Worm (Caenorhabditis elegans) whole organism, L3 larva: ENCODE data around the gene rps-4.

ENCODE experiments used
- ama-1 ChIP-seq: fragments of 150-350 bp; optimal IDR thresholded peaks from 2 replicates; lab custom pipeline; 2018
- mdl-1 ChIP-seq: fragments of 150-350 bp; optimal IDR thresholded peaks from 2 replicates; lab custom pipeline; 2014; ENCODE audit warnings: missing biosample characterization, missing genetic modification characterization
- nhr-25 ChIP-seq: sonication (generic microtip); optimal IDR thresholded peaks from 2 replicates; lab custom pipeline; 2017; ENCODE audit warnings: missing biosample characterization, missing genetic modification characterization
- nhr-76 ChIP-seq: fragments of 150-350 bp; sonication (generic microtip); optimal IDR thresholded peaks from 5 replicates; lab custom pipeline; 2014; ENCODE audit warnings: missing biosample characterization, missing genetic modification characterization
- nhr-77 ChIP-seq: fragments of 150-350 bp; optimal IDR thresholded peaks from 2 replicates; lab custom pipeline; 2014; ENCODE audit warnings: missing biosample characterization, missing genetic modification characterization

ce11 chrIV:7103211-7103679, 18.8 kb upstream of the rps-4 start, which contains the start of the genes rde-8 and ZC477.3:
- TF ChIP-seq ama-1 (lab: Kevin White, UChicago) (no peak), mdl-1 (tag; lab: Kevin White, UChicago) (no peak), nhr-76 (tag; lab: Kevin White, UChicago) (no peak), nhr-77 (tag; lab: Kevin White, UChicago) (peak; percentile 42), nhr-25 (tag; lab: Kevin White, UChicago) (peak; percentile 35)
